Fruit fly (Drosophila melanogaster) whole organism, prepupa: ENCODE data around the gene CG4080.

Experiments
- CG10669 ChIP-seq: fragments of 200-800 bp; sonication (Bioruptor generic); optimal IDR thresholded peaks from 3 replicates; lab custom pipeline; 2018; ENCODE audit warnings: missing biosample characterization, mild to moderate bottlenecking, missing genetic modification characterization, moderate library complexity
- CG1621 ChIP-seq: fragments of 200-800 bp; sonication (Bioruptor generic); optimal IDR thresholded peaks from 3 replicates; lab custom pipeline; 2018; ENCODE audit warnings: missing biosample characterization, mild to moderate bottlenecking, missing genetic modification characterization
- CG16779 ChIP-seq: fragments of 200-800 bp; sonication (Bioruptor generic); optimal IDR thresholded peaks from 3 replicates; lab custom pipeline; 2017; ENCODE audit warnings: missing biosample characterization, mild to moderate bottlenecking, missing genetic modification characterization
- CG8319 ChIP-seq: fragments of 200-800 bp; sonication (Bioruptor generic); optimal IDR thresholded peaks from 3 replicates; lab custom pipeline; 2016; ENCODE audit warnings: missing biosample characterization, missing genetic modification characterization
- Lpt ChIP-seq: fragments of 200-800 bp; sonication (Bioruptor generic); optimal IDR thresholded peaks from 3 replicates; lab custom pipeline; 2016; ENCODE audit warnings: missing biosample characterization, missing genetic modification characterization
- achi ChIP-seq: fragments of 200-800 bp; sonication (Bioruptor generic); optimal IDR thresholded peaks from 3 replicates; lab custom pipeline; 2016; ENCODE audit warnings: missing biosample characterization, missing genetic modification characterization
- acj6 ChIP-seq: fragments of 200-800 bp; sonication (Bioruptor generic); optimal IDR thresholded peaks from 3 replicates; lab custom pipeline; 2016; ENCODE audit warnings: missing biosample characterization, missing genetic modification characterization
- dsx ChIP-seq: fragments of 200-800 bp; optimal IDR thresholded peaks from 3 replicates; lab custom pipeline; 2019; ENCODE audit warnings: missing biosample characterization, mild to moderate bottlenecking, missing genetic modification characterization, moderate library complexity; ENCODE audit not compliant: poor library complexity, severe bottlenecking
- lz ChIP-seq: fragments of 200-800 bp; sonication (Bioruptor generic); optimal IDR thresholded peaks from 3 replicates; lab custom pipeline; 2016; ENCODE audit warnings: missing biosample characterization, missing genetic modification characterization
- topi ChIP-seq: fragments of 200-800 bp; sonication (Bioruptor generic); optimal IDR thresholded peaks from 3 replicates; lab custom pipeline; 2016; ENCODE audit warnings: missing biosample characterization, missing genetic modification characterization

CG4080 gene

dm6 chr3L:9337942-9338468 is 61.0 kb downstream of the CG4080 start (continued):
- TF ChIP-seq CG16779 (peak; percentile 16), CG1621 (no peak), CG10669 (GFP tag; lab: Kevin White, UChicago) (no peak), topi (GFP tag; lab: Kevin White, UChicago) (no peak), CG8319 (GFP tag; lab: Kevin White, UChicago) (no peak), lz (GFP tag; lab: Kevin White, UChicago) (no peak), Lpt (GFP tag; lab: Kevin White, UChicago) (peak; percentile 26), dsx (GFP tag; lab: Kevin White, UChicago) (peak; percentile 6), achi (GFP tag; lab: Kevin White, UChicago) (no peak), acj6 (GFP tag; lab: Kevin White, UChicago) (no peak)
